Worm (Caenorhabditis elegans): ENCODE measurements around the gene lgc-42.

ce11 chrIII:1961895-1962506 is 35.7 kb upstream of the lgc-42 start, which contains the start of gene mboa-6:
- TF ChIP-seq unc-3 (GFP tag; conservative IDR thresholded peaks at IDR 0.05): no peak
- no peak for TF ChIP-seq unc-3 (tag; optimal IDR thresholded peaks at IDR 0.05)
- TF ChIP-seq rnt-1 (tag; optimal IDR thresholded peaks at IDR 0.05): no peak
- no peak for TF ChIP-seq sdc-2 (tag; optimal IDR thresholded peaks at IDR 0.05)
- TF ChIP-seq C38D4.7 (GFP tag; optimal IDR thresholded peaks at IDR 0.05): no peak
- no peak for TF ChIP-seq ceh-9 (tag; optimal IDR thresholded peaks at IDR 0.05)
- TF ChIP-seq nfya-1 (tag; optimal IDR thresholded peaks at IDR 0.05): no peak
- no peak for TF ChIP-seq hlh-13 (GFP tag; optimal IDR thresholded peaks at IDR 0.05)
- no peak for TF ChIP-seq F13H6.1 (tag; optimal IDR thresholded peaks at IDR 0.05)
- no peak for TF ChIP-seq lim-6 (tag; optimal IDR thresholded peaks at IDR 0.05)
- no peak for TF ChIP-seq pha-4 (tag; optimal IDR thresholded peaks at IDR 0.05)

All from whole organism, late embryonic.